Worm (Caenorhabditis elegans) whole organism, L4 larva: ENCODE measurements around the gene B0303.16.

Experiments
- R02D3.7 ChIP-seq: fragments of 150-350 bp; sonication (generic microtip); optimal IDR thresholded peaks from 3 replicates; lab custom pipeline; 2014; ENCODE audit warnings: missing biosample characterization, missing genetic modification characterization
- T20F7.1 ChIP-seq: fragments of 200-800 bp; sonication (Bioruptor generic); optimal IDR thresholded peaks from 2 replicates; lab custom pipeline; 2018; ENCODE audit warnings: mild to moderate bottlenecking, missing genetic modification characterization, missing compliant biosample characterization
- T26A8.4 ChIP-seq: fragments of 200-800 bp; sonication (Bioruptor generic); IDR thresholded peaks from 2 replicates; pipeline ENCODE4 v1.3.6; 2022; ENCODE audit warnings: missing genetic modification characterization, missing compliant biosample characterization
- Y5F2A.4 ChIP-seq: fragments of 200-800 bp; sonication (Bioruptor generic); optimal IDR thresholded peaks from 2 replicates; lab custom pipeline; 2018; ENCODE audit warnings: mild to moderate bottlenecking, missing genetic modification characterization, missing compliant biosample characterization
- ZK546.5 ChIP-seq, 2 experiments: sonication (generic microtip); optimal IDR thresholded peaks; 2 replicates each; lab custom pipeline; 2017; ENCODE audit warnings: missing biosample characterization in 2 of 2, missing genetic modification characterization in 2 of 2
- aha-1 ChIP-seq: fragments of 150-350 bp; peaks from one replicate; lab custom pipeline; 2014; ENCODE audit warnings: missing biosample characterization, missing genetic modification characterization
- ama-1 ChIP-seq: fragments of 150-350 bp; optimal IDR thresholded peaks from 2 replicates; lab custom pipeline; 2014; ENCODE audit warnings: inconsistent platforms, mixed read lengths
- ceh-20 ChIP-seq: fragments of 200-800 bp; sonication (Bioruptor generic); IDR thresholded peaks from 2 replicates; pipeline ENCODE4 v1.3.6; 2022; ENCODE audit warnings: missing genetic modification reagents, missing genetic modification characterization, missing compliant biosample characterization
- ceh-28 ChIP-seq: fragments of 150-350 bp; optimal IDR thresholded peaks from 2 replicates; lab custom pipeline; 2014; ENCODE audit warnings: missing biosample characterization, missing genetic modification reagents, missing genetic modification characterization
- ceh-44 ChIP-seq: fragments of 200-800 bp; sonication (Bioruptor generic); IDR thresholded peaks from 2 replicates; pipeline ENCODE4 v1.3.6; 2022; ENCODE audit warnings: missing genetic modification reagents, missing genetic modification characterization, missing compliant biosample characterization
- ceh-82 ChIP-seq: sonication (generic microtip); optimal IDR thresholded peaks from 2 replicates; lab custom pipeline; 2017; ENCODE audit warnings: missing biosample characterization, missing genetic modification characterization
- ces-1 ChIP-seq: fragments of 150-350 bp; sonication (generic microtip); optimal IDR thresholded peaks from 4 replicates; lab custom pipeline; 2014; ENCODE audit warnings: missing biosample characterization, missing genetic modification reagents, missing genetic modification characterization
- cey-2 ChIP-seq: sonication (generic microtip); optimal IDR thresholded peaks from 3 replicates; lab custom pipeline; 2017; ENCODE audit warnings: missing genetic modification characterization, mild to moderate bottlenecking, missing compliant biosample characterization, antibody characterized with exemption, borderline replicate concordance; ENCODE audit not compliant: insufficient read depth
- ctbp-1 ChIP-seq: fragments of 200-800 bp; sonication (Bioruptor generic); IDR thresholded peaks from 2 replicates; pipeline ENCODE4 v1.3.6; 2022; ENCODE audit warnings: missing genetic modification reagents, missing genetic modification characterization, missing compliant biosample characterization
- daf-16 ChIP-seq, 3 experiments: sonication (generic microtip); optimal IDR thresholded peaks; 2 replicates each; lab custom pipeline; 2016 to 2017; ENCODE audit warnings: missing genetic modification characterization in 3 of 3, missing genetic modification reagents in 3 of 3, mild to moderate bottlenecking in 2 of 3, missing compliant biosample characterization in 2 of 3, missing biosample characterization in 1 of 3, moderate library complexity in 1 of 3
- dmd-9 ChIP-seq: fragments of 200-800 bp; sonication (Bioruptor generic); IDR thresholded peaks from 2 replicates; pipeline ENCODE4 v1.3.6; 2022; ENCODE audit warnings: missing genetic modification reagents, missing genetic modification characterization, missing compliant biosample characterization
- dpl-1 ChIP-seq: fragments of 150-350 bp; optimal IDR thresholded peaks from 2 replicates; lab custom pipeline; 2014; ENCODE audit warnings: missing biosample characterization, missing genetic modification reagents, missing genetic modification characterization
- duxl-1 ChIP-seq: sonication (generic microtip); optimal IDR thresholded peaks from 2 replicates; lab custom pipeline; 2016; ENCODE audit warnings: mild to moderate bottlenecking, missing genetic modification characterization, moderate library complexity, missing compliant biosample characterization; ENCODE audit not compliant: poor library complexity
- fkh-10 ChIP-seq: fragments of 150-350 bp; optimal IDR thresholded peaks from 2 replicates; lab custom pipeline; 2014; ENCODE audit warnings: missing biosample characterization, missing genetic modification reagents, missing genetic modification characterization
- gei-8 ChIP-seq: fragments of 200-800 bp; sonication (Bioruptor generic); optimal IDR thresholded peaks from 2 replicates; lab custom pipeline; 2018; ENCODE audit warnings: mild to moderate bottlenecking, missing genetic modification characterization, missing compliant biosample characterization
- hif-1 ChIP-seq, 2 experiments: sonication (generic microtip); optimal IDR thresholded peaks; 2 replicates each; lab custom pipeline; 2016 to 2017; ENCODE audit warnings: missing compliant biosample characterization in 2 of 2, missing genetic modification characterization in 2 of 2, missing genetic modification reagents in 2 of 2, missing genotype in 2 of 2, mild to moderate bottlenecking in 1 of 2
- hlh-11 ChIP-seq: fragments of 200-800 bp; sonication (Bioruptor generic); optimal IDR thresholded peaks from 2 replicates; lab custom pipeline; 2018; ENCODE audit warnings: mild to moderate bottlenecking, missing genetic modification characterization, missing compliant biosample characterization
- hlh-30 ChIP-seq: sonication (generic microtip); optimal IDR thresholded peaks from 2 replicates; lab custom pipeline; 2017; ENCODE audit warnings: antibody characterized with exemption, mild to moderate bottlenecking, missing genetic modification characterization, missing compliant biosample characterization; ENCODE audit not compliant: insufficient read depth
- lin-1 ChIP-seq: fragments of 200-800 bp; sonication (Bioruptor generic); IDR thresholded peaks from 2 replicates; pipeline ENCODE4 v1.3.6; 2022; ENCODE audit warnings: missing genetic modification reagents, missing genetic modification characterization, missing compliant biosample characterization
- lin-13 ChIP-seq: fragments of 150-350 bp; optimal IDR thresholded peaks from 2 replicates; lab custom pipeline; 2014; ENCODE audit warnings: missing biosample characterization, missing genetic modification reagents, missing genetic modification characterization
- lin-29 ChIP-seq: fragments of 200-800 bp; sonication (Bioruptor generic); IDR thresholded peaks from 2 replicates; pipeline ENCODE4 v1.3.6; 2022; ENCODE audit warnings: missing genetic modification reagents, missing genetic modification characterization, missing compliant biosample characterization
- lin-38 ChIP-seq: fragments of 200-800 bp; sonication (Bioruptor generic); IDR thresholded peaks from 2 replicates; pipeline ENCODE4 v1.3.6; 2022; ENCODE audit warnings: missing genetic modification reagents, missing genetic modification characterization, missing compliant biosample characterization
- lir-3 ChIP-seq: sonication (generic microtip); optimal IDR thresholded peaks from 2 replicates; lab custom pipeline; 2016; ENCODE audit warnings: mild to moderate bottlenecking, missing genetic modification characterization, missing compliant biosample characterization
- lsy-2 ChIP-seq, 2 experiments: fragments of 150-350 bp in 1 of 2; sonication (generic microtip) in 1 of 2; optimal IDR thresholded peaks; 2 replicates each; lab custom pipeline; 2014 to 2017; ENCODE audit warnings: missing biosample characterization in 2 of 2, missing genetic modification characterization in 2 of 2
- madf-9 ChIP-seq: fragments of 200-800 bp; sonication (Bioruptor generic); conservative IDR thresholded peaks from 2 replicates; pipeline ENCODE4 v1.3.6; 2022; ENCODE audit warnings: missing genetic modification reagents, missing genetic modification characterization, missing compliant biosample characterization
- mdl-1 ChIP-seq, 2 experiments: fragments of 150-350 bp in 1 of 2; sonication (generic microtip) in 1 of 2; optimal IDR thresholded peaks; 2 replicates each; lab custom pipeline; 2014 to 2017; ENCODE audit warnings: missing biosample characterization in 2 of 2, missing genetic modification characterization in 2 of 2
- mdt-29 ChIP-seq: fragments of 200-800 bp; sonication (Bioruptor generic); IDR thresholded peaks from 2 replicates; pipeline ENCODE4 v1.3.6; 2022; ENCODE audit warnings: missing genetic modification reagents, missing genetic modification characterization, missing compliant biosample characterization
- mep-1 ChIP-seq: fragments of 150-350 bp; sonication (generic microtip); optimal IDR thresholded peaks from 3 replicates; lab custom pipeline; 2014; ENCODE audit warnings: missing biosample characterization, missing genetic modification characterization
- mes-2 ChIP-seq: sonication (generic microtip); optimal IDR thresholded peaks from 2 replicates; lab custom pipeline; 2016; ENCODE audit warnings: missing genotype, mild to moderate bottlenecking, missing genetic modification characterization, missing compliant biosample characterization; ENCODE audit not compliant: poor library complexity, severe bottlenecking
- nhr-102 ChIP-seq: sonication (generic microtip); optimal IDR thresholded peaks from 2 replicates; lab custom pipeline; 2016; ENCODE audit warnings: mild to moderate bottlenecking, missing genetic modification characterization, moderate library complexity, missing compliant biosample characterization
- nhr-11 ChIP-seq: fragments of 150-350 bp; optimal IDR thresholded peaks from 2 replicates; lab custom pipeline; 2014; ENCODE audit warnings: missing biosample characterization, missing genetic modification characterization
- nhr-111 ChIP-seq: fragments of 200-800 bp; sonication (Bioruptor generic); optimal IDR thresholded peaks from 2 replicates; lab custom pipeline; 2018; ENCODE audit warnings: mild to moderate bottlenecking, missing genetic modification characterization, missing compliant biosample characterization
- nhr-237 ChIP-seq: sonication (generic microtip); optimal IDR thresholded peaks from 2 replicates; lab custom pipeline; 2017; ENCODE audit warnings: missing biosample characterization, missing genetic modification characterization
- nhr-77 ChIP-seq: fragments of 150-350 bp; optimal IDR thresholded peaks from 2 replicates; lab custom pipeline; 2014; ENCODE audit warnings: missing biosample characterization, missing genetic modification characterization
- pha-4 ChIP-seq, 2 experiments: fragments of 150-350 bp in 1 of 2; fragments of 200-800 bp in 1 of 2; sonication (Bioruptor generic) in 1 of 2; IDR thresholded peaks in 1 of 2; optimal IDR thresholded peaks in 1 of 2; 2 replicates each; pipeline versions ENCODE4 v1.3.6 to Lab custom; 2014 to 2022; ENCODE audit warnings: missing genetic modification characterization in 2 of 2, missing genetic modification reagents in 2 of 2, missing biosample characterization in 1 of 2, missing compliant biosample characterization in 1 of 2
- rbr-2 ChIP-seq: sonication (generic microtip); optimal IDR thresholded peaks from 2 replicates; lab custom pipeline; 2016; ENCODE audit warnings: missing genotype, missing genetic modification characterization, missing compliant biosample characterization
- saeg-2 ChIP-seq: fragments of 200-800 bp; sonication (Bioruptor generic); IDR thresholded peaks from 2 replicates; pipeline ENCODE4 v1.3.6; 2022; ENCODE audit warnings: missing genetic modification reagents, missing genetic modification characterization, missing compliant biosample characterization
- snpc-1.2 ChIP-seq: fragments of 200-800 bp; sonication (Bioruptor generic); IDR thresholded peaks from 2 replicates; pipeline ENCODE4 v1.3.6; 2022; ENCODE audit warnings: missing genetic modification reagents, missing genetic modification characterization, missing compliant biosample characterization
- tag-97 ChIP-seq: fragments of 200-800 bp; sonication (Bioruptor generic); IDR thresholded peaks from 2 replicates; pipeline ENCODE4 v1.3.6; 2022; ENCODE audit warnings: missing genetic modification characterization, missing compliant biosample characterization
- unc-39 ChIP-seq: sonication (generic microtip); optimal IDR thresholded peaks from 2 replicates; lab custom pipeline; 2017; ENCODE audit warnings: missing biosample characterization, missing genetic modification characterization
- unc-62 ChIP-seq, 3 experiments: fragments of 150-350 bp in 1 of 3; sonication (generic microtip); optimal IDR thresholded peaks in 2 of 3; peaks in 1 of 3; 1 replicate in 1 of 3; 2 replicates in 2 of 3; lab custom pipeline; 2014 to 2017; ENCODE audit warnings: missing biosample characterization in 3 of 3, missing genetic modification characterization in 3 of 3, missing genetic modification reagents in 3 of 3, missing genotype in 1 of 3
- zfp-3 ChIP-seq: fragments of 200-800 bp; sonication (Bioruptor generic); conservative IDR thresholded peaks from 2 replicates; pipeline ENCODE4 v1.3.6; 2022; ENCODE audit warnings: missing genetic modification reagents, missing genetic modification characterization, missing compliant biosample characterization
- zip-11 ChIP-seq: fragments of 200-800 bp; sonication (Bioruptor generic); IDR thresholded peaks from 2 replicates; pipeline ENCODE4 v1.3.6; 2022; ENCODE audit warnings: missing genetic modification characterization, missing compliant biosample characterization
- zip-2 ChIP-seq: fragments of 150-350 bp; optimal IDR thresholded peaks from 2 replicates; lab custom pipeline; 2014; ENCODE audit warnings: missing biosample characterization, missing genetic modification characterization

Gene B0303.16

DNA sequence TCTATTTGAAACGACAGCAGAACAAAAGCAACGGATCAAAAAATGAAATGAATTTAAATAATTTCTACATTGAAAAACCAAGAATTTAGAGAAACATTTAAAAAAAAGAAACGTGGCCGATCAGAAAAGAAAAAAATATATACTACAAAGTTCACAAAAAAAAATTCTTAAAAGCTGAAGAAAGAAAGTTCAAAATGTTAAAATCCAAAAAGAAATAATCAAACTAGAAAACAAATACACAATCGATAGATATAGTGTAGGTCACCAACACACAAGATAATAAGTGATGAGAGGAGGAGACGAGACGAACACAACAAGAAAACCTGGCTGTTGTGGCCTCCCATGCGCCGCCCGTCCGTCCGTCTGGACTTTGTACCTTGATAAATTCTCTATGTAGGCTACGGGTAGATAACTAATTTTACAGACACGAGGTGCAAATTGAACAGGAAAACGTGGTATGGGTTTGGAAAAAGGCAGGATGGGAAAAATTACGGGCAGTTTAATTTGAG is 16.4 kb upstream of the B0303.16 start, which contains the start of gene hadb-1:
hadb-1 (minus strand) TSS at position 51 of the 509 bp plus-strand sequence.
- no peak for TF ChIP-seq ceh-20 (GFP tag; lab: Robert Waterston, UW)
- TF ChIP-seq tag-97 (GFP tag; lab: Robert Waterston, UW), result no peak
- TF ChIP-seq T26A8.4 (GFP tag; lab: Robert Waterston, UW), result no peak
- TF ChIP-seq snpc-1.2 (GFP tag; lab: Robert Waterston, UW), result no peak
- TF ChIP-seq saeg-2 (GFP tag; lab: Robert Waterston, UW), result no peak
- TF ChIP-seq nhr-111 (GFP tag; lab: Kevin White, UChicago), result no peak
- no peak for TF ChIP-seq ces-1
- no peak for TF ChIP-seq pha-4 (GFP tag; IDR thresholded peaks at IDR 0.05; lab: Robert Waterston, UW)
- no peak for TF ChIP-seq pha-4 (tag; optimal IDR thresholded peaks at IDR 0.05; lab: Kevin White, UChicago)
- TF ChIP-seq lsy-2 (tag; optimal IDR thresholded peaks at IDR 0.05; lab: Kevin White, UChicago), result no peak
- TF ChIP-seq hif-1 (tag; optimal IDR thresholded peaks at IDR 0.05; lab: Kevin White, UChicago), result no peak
- no peak for TF ChIP-seq nhr-77
- no peak for TF ChIP-seq rbr-2
- no peak for TF ChIP-seq nhr-102 (tag; lab: Kevin White, UChicago)
- TF ChIP-seq cey-2 (tag; lab: Kevin White, UChicago), result no peak
- TF ChIP-seq madf-9 (GFP tag; lab: Robert Waterston, UW), result no peak
- TF ChIP-seq lir-3 (tag; lab: Kevin White, UChicago), result no peak
- no peak for TF ChIP-seq ama-1
- TF ChIP-seq ceh-44 (GFP tag; lab: Robert Waterston, UW), result no peak
- TF ChIP-seq lin-29 (GFP tag; lab: Robert Waterston, UW), result no peak
- peak; percentile 25 for TF ChIP-seq ceh-28 (tag; lab: Kevin White, UChicago)
- TF ChIP-seq nhr-237 (tag; lab: Kevin White, UChicago), result no peak
- peak; percentile 79 for TF ChIP-seq hlh-11 (tag; lab: Kevin White, UChicago)
- TF ChIP-seq zip-2 (tag; lab: Kevin White, UChicago), result no peak
- TF ChIP-seq zfp-3 (GFP tag; lab: Robert Waterston, UW), result 0 out of 2 replicates have a peak, but pooled peaks have one; percentile 7
- peak; percentile 65 for TF ChIP-seq mep-1
- no peak for TF ChIP-seq zip-11 (GFP tag; lab: Robert Waterston, UW)
- no peak for TF ChIP-seq dpl-1 (GFP tag; lab: Kevin White, UChicago)
- TF ChIP-seq T20F7.1, result peak; percentile 37
- TF ChIP-seq ctbp-1, result no peak
- no peak for TF ChIP-seq lin-1 (GFP tag; lab: Robert Waterston, UW)
- TF ChIP-seq fkh-10 (GFP tag; lab: Kevin White, UChicago), result no peak
- TF ChIP-seq lin-38 (GFP tag; lab: Robert Waterston, UW), result no peak
- TF ChIP-seq R02D3.7 (tag; lab: Kevin White, UChicago), result no peak
- TF ChIP-seq Y5F2A.4 (GFP tag; lab: Kevin White, UChicago), result no peak
- TF ChIP-seq hlh-30, result peak; percentile 81
- peak; percentile 82 for TF ChIP-seq nhr-11 (tag; lab: Kevin White, UChicago)
- TF ChIP-seq duxl-1 (tag; lab: Kevin White, UChicago), result no peak
- TF ChIP-seq unc-39 (tag; lab: Kevin White, UChicago), result no peak
- no peak for TF ChIP-seq lin-13 (GFP tag; lab: Kevin White, UChicago)
- no peak for TF ChIP-seq aha-1 (tag; lab: Kevin White, UChicago)
- TF ChIP-seq mes-2, result no peak
- no peak for TF ChIP-seq daf-16 (GFP tag; optimal IDR thresholded peaks at IDR 0.05; lab: Kevin White, UChicago)
- peak; percentile 77 for TF ChIP-seq daf-16 (tag; optimal IDR thresholded peaks at IDR 0.05; lab: Kevin White, UChicago)
- no peak for TF ChIP-seq gei-8 (GFP tag; lab: Kevin White, UChicago)
- TF ChIP-seq mdl-1 (tag; optimal IDR thresholded peaks at IDR 0.05; lab: Kevin White, UChicago), result peak in 1 of 2 experiments; percentile 68
- no peak for TF ChIP-seq unc-62 (GFP tag; optimal IDR thresholded peaks at IDR 0.05 in 1 of 2; lab: Kevin White, UChicago)
- no peak for TF ChIP-seq unc-62 (tag; optimal IDR thresholded peaks at IDR 0.05; lab: Kevin White, UChicago)
- no peak for TF ChIP-seq ZK546.5 (tag; optimal IDR thresholded peaks at IDR 0.05; lab: Kevin White, UChicago)
- no peak for TF ChIP-seq dmd-9
- no peak for TF ChIP-seq ceh-82 (tag; lab: Kevin White, UChicago)
- TF ChIP-seq mdt-29 (GFP tag; lab: Robert Waterston, UW), result no peak
